Worm (Caenorhabditis elegans) whole organism, young adult: ENCODE measurements around the gene col-71.
A peak's percentile ranks its signal among the peaks of the same experiment; 100 is the strongest.

Experiments
- B0261.1 ChIP-seq: sonication (generic microtip); optimal IDR thresholded peaks from 2 replicates; lab custom pipeline; 2016; ENCODE audit warnings: mild to moderate bottlenecking, missing genetic modification characterization, moderate library complexity, missing compliant biosample characterization
- B0336.3 ChIP-seq: fragments of 200-800 bp; sonication (Bioruptor generic); IDR thresholded peaks from 2 replicates; pipeline ENCODE4 v1.3.6; 2022; ENCODE audit warnings: missing genetic modification characterization, missing compliant biosample characterization
- C06A6.2 ChIP-seq: fragments of 200-800 bp; sonication (Bioruptor generic); conservative IDR thresholded peaks from 2 replicates; pipeline ENCODE4 v1.3.6; 2022; ENCODE audit warnings: missing genetic modification characterization, missing compliant biosample characterization
- C17E4.6 ChIP-seq: fragments of 200-800 bp; sonication (Bioruptor generic); IDR thresholded peaks from 2 replicates; pipeline ENCODE4 v1.3.6; 2022; ENCODE audit warnings: missing genetic modification reagents, missing genetic modification characterization, missing compliant biosample characterization
- F10E7.11 ChIP-seq: sonication (generic microtip); optimal IDR thresholded peaks from 2 replicates; lab custom pipeline; 2017; ENCODE audit warnings: mild to moderate bottlenecking, missing genetic modification characterization, moderate library complexity, missing compliant biosample characterization
- F39B2.1 ChIP-seq: fragments of 200-800 bp; sonication (Bioruptor generic); IDR thresholded peaks from 2 replicates; pipeline ENCODE4 v1.3.6; 2022; ENCODE audit warnings: missing genetic modification reagents, missing genetic modification characterization, missing compliant biosample characterization
- F52B5.7 ChIP-seq: sonication (generic microtip); optimal IDR thresholded peaks from 2 replicates; lab custom pipeline; 2016; ENCODE audit warnings: mild to moderate bottlenecking, missing genetic modification characterization, missing compliant biosample characterization
- F55B11.4 ChIP-seq: sonication (generic microtip); optimal IDR thresholded peaks from 2 replicates; lab custom pipeline; 2016; ENCODE audit warnings: missing compliant biosample characterization, missing genetic modification characterization, borderline replicate concordance; ENCODE audit not compliant: insufficient read depth
- K11D2.4 ChIP-seq: fragments of 200-800 bp; sonication (Bioruptor generic); IDR thresholded peaks from 2 replicates; pipeline ENCODE4 v1.3.6; 2022; ENCODE audit warnings: missing genetic modification reagents, missing genetic modification characterization, missing compliant biosample characterization
- K12H6.12 ChIP-seq: fragments of 200-800 bp; sonication (Bioruptor generic); optimal IDR thresholded peaks from 2 replicates; lab custom pipeline; 2018; ENCODE audit warnings: mild to moderate bottlenecking, missing genetic modification characterization, missing compliant biosample characterization
- T07F8.4 ChIP-seq: sonication (generic microtip); optimal IDR thresholded peaks from 2 replicates; lab custom pipeline; 2016; ENCODE audit warnings: mild to moderate bottlenecking, missing genetic modification characterization, moderate library complexity, missing compliant biosample characterization
- Y53G8AR.9 ChIP-seq: fragments of 200-800 bp; sonication (Bioruptor generic); conservative IDR thresholded peaks from 2 replicates; pipeline ENCODE4 v1.3.6; 2022; ENCODE audit warnings: missing genetic modification reagents, missing genetic modification characterization, missing compliant biosample characterization
- akir-1 ChIP-seq: fragments of 200-800 bp; sonication (Bioruptor generic); optimal IDR thresholded peaks from 2 replicates; lab custom pipeline; 2018; ENCODE audit warnings: mild to moderate bottlenecking, missing genetic modification characterization, moderate library complexity, missing compliant biosample characterization
- ama-1 ChIP-seq, 3 experiments: fragments of 150-350 bp in 1 of 3; sonication (generic microtip) in 2 of 3; optimal IDR thresholded peaks; 2 replicates each; lab custom pipeline; 2014 to 2018; ENCODE audit warnings: missing biosample characterization in 2 of 3, missing genetic modification characterization in 2 of 3, missing genetic modification reagents in 2 of 3
- atf-7 ChIP-seq: sonication (generic microtip); optimal IDR thresholded peaks from 2 replicates; lab custom pipeline; 2017; ENCODE audit warnings: mild to moderate bottlenecking, missing genetic modification characterization, missing compliant biosample characterization
- attf-3 ChIP-seq: fragments of 200-800 bp; sonication (Bioruptor generic); conservative IDR thresholded peaks from 2 replicates; pipeline ENCODE4 v1.3.6; 2022; ENCODE audit warnings: missing genetic modification reagents, missing genetic modification characterization, missing compliant biosample characterization
- bed-2 ChIP-seq: fragments of 200-800 bp; sonication (Bioruptor generic); IDR thresholded peaks from 2 replicates; pipeline ENCODE4 v1.3.6; 2022; ENCODE audit warnings: missing genetic modification reagents, missing genetic modification characterization, missing compliant biosample characterization
- cebp-2 ChIP-seq: fragments of 200-800 bp; sonication (Bioruptor generic); IDR thresholded peaks from 2 replicates; pipeline ENCODE4 v1.3.6; 2022; ENCODE audit warnings: missing genetic modification characterization, missing compliant biosample characterization
- chd-7 ChIP-seq: sonication (generic microtip); optimal IDR thresholded peaks from 2 replicates; lab custom pipeline; 2016; ENCODE audit warnings: mild to moderate bottlenecking, missing genetic modification characterization, moderate library complexity, missing compliant biosample characterization
- dpl-1 ChIP-seq: fragments of 150-350 bp; optimal IDR thresholded peaks from 2 replicates; lab custom pipeline; 2014; ENCODE audit warnings: missing biosample characterization, missing genetic modification reagents, missing genetic modification characterization
- ets-4 ChIP-seq: fragments of 200-800 bp; sonication (Bioruptor generic); optimal IDR thresholded peaks from 2 replicates; lab custom pipeline; 2018; ENCODE audit warnings: mild to moderate bottlenecking, missing genetic modification characterization, missing compliant biosample characterization
- fkh-3 ChIP-seq: sonication (generic microtip); optimal IDR thresholded peaks from 2 replicates; lab custom pipeline; 2016; ENCODE audit warnings: mild to moderate bottlenecking, missing genetic modification characterization, missing compliant biosample characterization
- gei-17 ChIP-seq: fragments of 200-800 bp; sonication (Bioruptor generic); optimal IDR thresholded peaks from 2 replicates; lab custom pipeline; 2018; ENCODE audit warnings: mild to moderate bottlenecking, missing genetic modification characterization, missing compliant biosample characterization
- hmg-20 ChIP-seq: fragments of 200-800 bp; sonication (Bioruptor generic); IDR thresholded peaks from 2 replicates; pipeline ENCODE4 v1.3.6; 2022; ENCODE audit warnings: missing genetic modification reagents, missing genetic modification characterization, missing compliant biosample characterization
- hsf-1 ChIP-seq: fragments of 200-800 bp; sonication (Bioruptor generic); IDR thresholded peaks from 2 replicates; pipeline ENCODE4 v1.3.6; 2022; ENCODE audit warnings: missing genetic modification reagents, missing genetic modification characterization, missing compliant biosample characterization
- let-526 ChIP-seq: fragments of 200-800 bp; sonication (Bioruptor generic); IDR thresholded peaks from 2 replicates; pipeline ENCODE4 v1.3.6; 2022; ENCODE audit warnings: missing genetic modification reagents, missing genetic modification characterization, missing compliant biosample characterization
- lin-26 ChIP-seq: fragments of 200-800 bp; sonication (Bioruptor generic); IDR thresholded peaks from 2 replicates; pipeline ENCODE4 v1.3.6; 2022; ENCODE audit warnings: missing genetic modification reagents, missing genetic modification characterization, missing compliant biosample characterization
- lin-35 ChIP-seq, 3 experiments: fragments of 150-350 bp in 2 of 3; sonication (generic microtip) in 1 of 3; optimal IDR thresholded peaks; 2 replicates each; lab custom pipeline; 2014 to 2018; ENCODE audit warnings: missing biosample characterization in 3 of 3, missing genetic modification characterization in 3 of 3, missing genetic modification reagents in 3 of 3
- lin-40 ChIP-seq: sonication (generic microtip); optimal IDR thresholded peaks from 2 replicates; lab custom pipeline; 2016; ENCODE audit warnings: missing genetic modification characterization, mild to moderate bottlenecking, missing compliant biosample characterization, missing genotype, missing genetic modification reagents
- madf-10 ChIP-seq: sonication (generic microtip); optimal IDR thresholded peaks from 2 replicates; lab custom pipeline; 2016; ENCODE audit warnings: mild to moderate bottlenecking, missing genetic modification characterization, missing compliant biosample characterization
- madf-6 ChIP-seq: fragments of 200-800 bp; sonication (Bioruptor generic); IDR thresholded peaks from 2 replicates; pipeline ENCODE4 v1.3.6; 2022; ENCODE audit warnings: missing genetic modification reagents, missing genetic modification characterization, missing compliant biosample characterization
- mel-28 ChIP-seq: sonication (generic microtip); optimal IDR thresholded peaks from 2 replicates; lab custom pipeline; 2016; ENCODE audit warnings: borderline replicate concordance, mild to moderate bottlenecking, missing genetic modification characterization, missing compliant biosample characterization
- mxl-1 ChIP-seq: sonication (generic microtip); optimal IDR thresholded peaks from 2 replicates; lab custom pipeline; 2016; ENCODE audit warnings: missing genetic modification characterization, missing compliant biosample characterization
- rcor-1 ChIP-seq: fragments of 200-800 bp; sonication (Bioruptor generic); IDR thresholded peaks from 2 replicates; pipeline ENCODE4 v1.3.6; 2022; ENCODE audit warnings: missing genetic modification reagents, missing genetic modification characterization, missing compliant biosample characterization
- rec-8 ChIP-seq, 2 experiments: sonication (generic microtip); optimal IDR thresholded peaks; 2 replicates each; lab custom pipeline; 2016; ENCODE audit warnings: mild to moderate bottlenecking in 2 of 2, missing genetic modification characterization in 2 of 2, missing genetic modification reagents in 2 of 2, missing genotype in 2 of 2, missing biosample characterization in 1 of 2, missing compliant biosample characterization in 1 of 2, moderate library complexity in 1 of 2
- snpc-3.4 ChIP-seq: sonication (generic microtip); optimal IDR thresholded peaks from 2 replicates; lab custom pipeline; 2017; ENCODE audit warnings: missing genetic modification characterization, mild to moderate bottlenecking, missing compliant biosample characterization, antibody characterized with exemption, moderate library complexity, missing genotype, missing genetic modification reagents
- sptf-2 ChIP-seq: fragments of 200-800 bp; sonication (Bioruptor generic); optimal IDR thresholded peaks from 2 replicates; lab custom pipeline; 2018; ENCODE audit warnings: mild to moderate bottlenecking, missing genetic modification characterization, missing compliant biosample characterization
- tlf-1 ChIP-seq: fragments of 200-800 bp; sonication (Bioruptor generic); optimal IDR thresholded peaks from 2 replicates; lab custom pipeline; 2018; ENCODE audit warnings: mild to moderate bottlenecking, missing genetic modification characterization, missing compliant biosample characterization
- zfh-2 ChIP-seq: fragments of 200-800 bp; sonication (Bioruptor generic); conservative IDR thresholded peaks from 2 replicates; pipeline ENCODE4 v1.3.6; 2022; ENCODE audit warnings: missing genetic modification reagents, missing genetic modification characterization, missing compliant biosample characterization
- ztf-18 ChIP-seq: sonication (generic microtip); optimal IDR thresholded peaks from 2 replicates; lab custom pipeline; 2016; ENCODE audit warnings: missing genotype, mild to moderate bottlenecking, missing genetic modification characterization, missing compliant biosample characterization
- ztf-25 ChIP-seq: fragments of 200-800 bp; sonication (Bioruptor generic); IDR thresholded peaks from 2 replicates; pipeline ENCODE4 v1.3.6; 2022; ENCODE audit warnings: missing genetic modification reagents, missing genetic modification characterization, missing compliant biosample characterization
- ztf-26 ChIP-seq: sonication (generic microtip); optimal IDR thresholded peaks from 2 replicates; lab custom pipeline; 2017; ENCODE audit warnings: missing genetic modification characterization, missing compliant biosample characterization
- ztf-3 ChIP-seq: fragments of 200-800 bp; sonication (Bioruptor generic); optimal IDR thresholded peaks from 2 replicates; lab custom pipeline; 2018; ENCODE audit warnings: mild to moderate bottlenecking, missing genetic modification characterization, missing compliant biosample characterization
- ztf-6 ChIP-seq: fragments of 200-800 bp; sonication (Bioruptor generic); IDR thresholded peaks from 2 replicates; pipeline ENCODE4 v1.3.6; 2022; ENCODE audit warnings: missing genetic modification reagents, missing genetic modification characterization, missing compliant biosample characterization

The col-71 gene

ce11 chrII:3520988-3521850 is 18.8 kb upstream of the col-71 start, which contains the start of gene W09G10.9 (continued):
- TF ChIP-seq tlf-1 (GFP tag; lab: Kevin White, UChicago) (no peak), mel-28 (tag; lab: Kevin White, UChicago) (no peak), sptf-2 (GFP tag; lab: Kevin White, UChicago) (no peak), cebp-2 (GFP tag; lab: Robert Waterston, UW) (no peak), rec-8 (tag; optimal IDR thresholded peaks at IDR 0.05; lab: Kevin White, UChicago) (peak in 1 of 2 experiments; percentile 30), lin-40 (tag; lab: Kevin White, UChicago) (peak; percentile 61), ztf-26 (tag; lab: Kevin White, UChicago) (peak; percentile 2), K11D2.4 (GFP tag; lab: Robert Waterston, UW) (peak; percentile 84), mxl-1 (tag; lab: Kevin White, UChicago) (no peak), madf-10 (tag; lab: Kevin White, UChicago) (peak; percentile 44), dpl-1 (GFP tag; lab: Kevin White, UChicago) (no peak), madf-6 (GFP tag; lab: Robert Waterston, UW) (peak; percentile 73), hmg-20 (GFP tag; lab: Robert Waterston, UW) (peak; percentile 76; the same call in 1 of the 2 replicates), rcor-1 (peak; percentile 82), ama-1 (optimal IDR thresholded peaks at IDR 0.05; lab: Kevin White, UChicago) (no peak), ama-1 (GFP tag; optimal IDR thresholded peaks at IDR 0.05; lab: Kevin White, UChicago) (peak in 1 of 2 experiments; percentile 44), K12H6.12 (tag; lab: Kevin White, UChicago) (peak; percentile 54), let-526 (GFP tag; lab: Robert Waterston, UW) (peak; percentile 58; the same call in 1 of the 2 replicates), Y53G8AR.9 (GFP tag; lab: Robert Waterston, UW) (no peak), attf-3 (GFP tag; lab: Robert Waterston, UW) (peak; percentile 72), zfh-2 (GFP tag; lab: Robert Waterston, UW) (peak; percentile 82), atf-7 (tag; lab: Kevin White, UChicago) (peak; percentile 23), T07F8.4 (no peak), B0261.1 (peak; percentile 84), lin-26 (GFP tag; lab: Robert Waterston, UW) (peak; percentile 81), F52B5.7 (tag; lab: Kevin White, UChicago) (peak; percentile 28), fkh-3 (tag; lab: Kevin White, UChicago) (no peak), ets-4 (no peak), B0336.3 (GFP tag; lab: Robert Waterston, UW) (peak; percentile 49; the same call in 1 of the 2 replicates), ztf-6 (GFP tag; lab: Robert Waterston, UW) (0 out of 2 replicates have a peak, but pooled peaks have one; percentile 56), ztf-18 (tag; lab: Kevin White, UChicago) (peak; percentile 23), F39B2.1 (no peak), C06A6.2 (0 out of 2 replicates have a peak, but pooled peaks have one; percentile 45), F10E7.11 (tag; lab: Kevin White, UChicago) (no peak), ztf-3 (no peak), hsf-1 (GFP tag; lab: Robert Waterston, UW) (no peak), akir-1 (GFP tag; lab: Kevin White, UChicago) (no peak), lin-35 (GFP tag; optimal IDR thresholded peaks at IDR 0.05; lab: Kevin White, UChicago) (no peak), F55B11.4 (tag; lab: Kevin White, UChicago) (no peak), C17E4.6 (GFP tag; lab: Robert Waterston, UW) (0 out of 2 replicates have a peak, but pooled peaks have one; percentile 41), gei-17 (GFP tag; lab: Kevin White, UChicago) (no peak), bed-2 (GFP tag; lab: Robert Waterston, UW) (no peak), chd-7 (tag; lab: Kevin White, UChicago) (peak; percentile 14), snpc-3.4 (peak; percentile 43), ztf-25 (GFP tag; lab: Robert Waterston, UW) (peak; percentile 77; the same call in 1 of the 2 replicates)
